Fruit fly (Drosophila melanogaster) whole organism, embryonic: ENCODE data around the gene CG43088.
A peak's percentile ranks its signal among the peaks of the same experiment; 100 is the strongest.

ENCODE experiments used
- ATbp ChIP-seq: fragments of 200-800 bp; sonication (Bioruptor generic); optimal IDR thresholded peaks from 2 replicates; lab custom pipeline; 2017; ENCODE audit warnings: missing biosample characterization, mild to moderate bottlenecking, missing genetic modification characterization, missing genetic modification reagents
- Abd-B ChIP-seq: fragments of 200-800 bp; sonication (Bioruptor generic); optimal IDR thresholded peaks from 2 replicates; lab custom pipeline; 2018; ENCODE audit warnings: missing biosample characterization, mild to moderate bottlenecking, missing genetic modification characterization, moderate library complexity
- CG12236 ChIP-seq: fragments of 200-800 bp; sonication (Bioruptor generic); optimal IDR thresholded peaks from 2 replicates; lab custom pipeline; 2016; ENCODE audit warnings: missing biosample characterization, missing genetic modification characterization
- CG13894 ChIP-seq: fragments of 200-800 bp; sonication (Bioruptor generic); optimal IDR thresholded peaks from 3 replicates; lab custom pipeline; 2018; ENCODE audit warnings: missing biosample characterization, mild to moderate bottlenecking, missing genetic modification characterization, moderate library complexity
- CG14050 ChIP-seq: fragments of 200-800 bp; sonication (Bioruptor generic); IDR thresholded peaks from 3 replicates; pipeline ENCODE4 v1.3.6; 2022; ENCODE audit warnings: missing biosample characterization, missing genetic modification characterization
- CG14667 ChIP-seq: fragments of 200-800 bp; sonication (Bioruptor generic); IDR thresholded peaks from 2 replicates; pipeline ENCODE4 v1.3.6; 2022; ENCODE audit warnings: missing biosample characterization, missing genetic modification characterization
- CG17359 ChIP-seq: fragments of 200-800 bp; sonication (Bioruptor generic); optimal IDR thresholded peaks from 3 replicates; lab custom pipeline; 2018; ENCODE audit warnings: missing biosample characterization, mild to moderate bottlenecking, missing genetic modification characterization, moderate library complexity
- CG18011 ChIP-seq: fragments of 200-800 bp; sonication (Bioruptor generic); optimal IDR thresholded peaks from 2 replicates; lab custom pipeline; 2017; ENCODE audit warnings: missing biosample characterization, missing genetic modification characterization, mild to moderate bottlenecking, moderate library complexity, missing genotype
- CG18619 ChIP-seq: fragments of 200-800 bp; sonication (Bioruptor generic); optimal IDR thresholded peaks from 3 replicates; lab custom pipeline; 2017; ENCODE audit warnings: missing biosample characterization, mild to moderate bottlenecking, missing genetic modification characterization
- CG2199 ChIP-seq: fragments of 200-800 bp; sonication (Bioruptor generic); IDR thresholded peaks from 3 replicates; pipeline ENCODE4 v1.3.6; 2022; ENCODE audit warnings: missing biosample characterization, missing genetic modification characterization
- CG30403 ChIP-seq: fragments of 200-800 bp; sonication (Bioruptor generic); optimal IDR thresholded peaks from 3 replicates; lab custom pipeline; 2016; ENCODE audit warnings: missing biosample characterization, missing genetic modification characterization
- CG3065 ChIP-seq: fragments of 200-800 bp; sonication (Bioruptor generic); optimal IDR thresholded peaks from 2 replicates; lab custom pipeline; 2016; ENCODE audit warnings: missing biosample characterization, missing genetic modification characterization
- CG32532 ChIP-seq: fragments of 200-800 bp; sonication (Bioruptor generic); IDR thresholded peaks from 2 replicates; pipeline ENCODE4 v1.3.6; 2022; ENCODE audit warnings: missing biosample characterization, missing genetic modification characterization
- CG7928 ChIP-seq: fragments of 200-800 bp; sonication (Bioruptor generic); optimal IDR thresholded peaks from 2 replicates; lab custom pipeline; 2017; ENCODE audit warnings: missing biosample characterization, mild to moderate bottlenecking, missing genetic modification characterization
- CG8089 ChIP-seq: fragments of 200-800 bp; sonication (Bioruptor generic); optimal IDR thresholded peaks from 3 replicates; lab custom pipeline; 2016; ENCODE audit warnings: missing biosample characterization, missing genetic modification characterization
- Camta ChIP-seq: fragments of 200-800 bp; sonication (Bioruptor generic); optimal IDR thresholded peaks from 2 replicates; lab custom pipeline; 2016; ENCODE audit warnings: missing biosample characterization, missing genetic modification characterization
- E2f1 ChIP-seq: fragments of 200-800 bp; sonication (Bioruptor generic); IDR thresholded peaks from 2 replicates; pipeline ENCODE4 v1.3.6; 2022; ENCODE audit warnings: missing biosample characterization, missing genetic modification characterization
- Gug ChIP-seq: fragments of 200-800 bp; sonication (Bioruptor generic); IDR thresholded peaks from 4 replicates; pipeline ENCODE4 v1.3.6; 2022; ENCODE audit warnings: missing biosample characterization, missing genetic modification characterization
- HLHmδ ChIP-seq: fragments of 200-800 bp; sonication (Bioruptor generic); optimal IDR thresholded peaks from 2 replicates; lab custom pipeline; 2018; ENCODE audit warnings: missing biosample characterization, mild to moderate bottlenecking, missing genetic modification characterization, moderate library complexity
- NC2β ChIP-seq: fragments of 200-800 bp; sonication (Bioruptor generic); optimal IDR thresholded peaks from 2 replicates; lab custom pipeline; 2016; ENCODE audit warnings: missing biosample characterization, missing genetic modification characterization
- Rx ChIP-seq: fragments of 200-800 bp; sonication (Bioruptor generic); IDR thresholded peaks from 2 replicates; pipeline ENCODE4 v1.3.6; 2022; ENCODE audit warnings: missing biosample characterization, missing genetic modification characterization
- Tbp ChIP-seq: fragments of >200 bp; optimal IDR thresholded peaks from 2 replicates; lab custom pipeline; 2018; ENCODE audit warnings: missing biosample characterization, missing genetic modification characterization
- YL-1 ChIP-seq: fragments of 200-800 bp; sonication (Bioruptor generic); optimal IDR thresholded peaks from 3 replicates; lab custom pipeline; 2017; ENCODE audit warnings: missing biosample characterization, mild to moderate bottlenecking, missing genetic modification characterization
- abd-A ChIP-seq: fragments of 200-800 bp; sonication (Bioruptor generic); optimal IDR thresholded peaks from 3 replicates; lab custom pipeline; 2019; ENCODE audit warnings: missing biosample characterization, mild to moderate bottlenecking, missing genetic modification characterization, moderate library complexity
- bowl ChIP-seq: fragments of 200-800 bp; sonication (Bioruptor generic); IDR thresholded peaks from 2 replicates; pipeline ENCODE4 v1.3.6; 2022; ENCODE audit warnings: missing biosample characterization, missing genetic modification characterization
- dan ChIP-seq: fragments of 200-800 bp; sonication (Bioruptor generic); IDR thresholded peaks from 2 replicates; pipeline ENCODE4 v1.3.6; 2022; ENCODE audit warnings: missing biosample characterization, missing genetic modification characterization
- dm ChIP-seq: fragments of 200-800 bp; sonication (Bioruptor generic); optimal IDR thresholded peaks from 3 replicates; lab custom pipeline; 2016; ENCODE audit warnings: missing biosample characterization, missing genetic modification characterization
- dmrt11E ChIP-seq: fragments of 200-800 bp; sonication (Bioruptor generic); optimal IDR thresholded peaks from 3 replicates; lab custom pipeline; 2018; ENCODE audit warnings: missing biosample characterization, mild to moderate bottlenecking, missing genetic modification characterization, moderate library complexity
- dmrt99B ChIP-seq: fragments of 200-800 bp; sonication (Bioruptor generic); optimal IDR thresholded peaks from 2 replicates; lab custom pipeline; 2018; ENCODE audit warnings: missing biosample characterization, mild to moderate bottlenecking, missing genetic modification characterization, moderate library complexity
- dpn ChIP-seq, 2 experiments: fragments of 200-800 bp; sonication (Bioruptor generic); optimal IDR thresholded peaks; 3 replicates each; lab custom pipeline; 2016; ENCODE audit warnings: missing biosample characterization in 2 of 2, missing genetic modification characterization in 2 of 2
- gsb ChIP-seq: fragments of 200-800 bp; sonication (Bioruptor generic); IDR thresholded peaks from 2 replicates; pipeline ENCODE4 v1.3.6; 2022; ENCODE audit warnings: missing biosample characterization, missing genetic modification characterization
- her ChIP-seq: fragments of 200-800 bp; sonication (Bioruptor generic); optimal IDR thresholded peaks from 2 replicates; lab custom pipeline; 2016; ENCODE audit warnings: missing biosample characterization, missing genetic modification characterization
- hth ChIP-seq: fragments of >200 bp; optimal IDR thresholded peaks from 2 replicates; lab custom pipeline; 2017; ENCODE audit warnings: inconsistent platforms
- jigr1 ChIP-seq: fragments of 200-800 bp; sonication (Bioruptor generic); IDR thresholded peaks from 3 replicates; pipeline ENCODE4 v1.3.6; 2022; ENCODE audit warnings: missing biosample characterization, missing genetic modification characterization
- jing ChIP-seq: fragments of 200-800 bp; sonication (Bioruptor generic); optimal IDR thresholded peaks from 2 replicates; lab custom pipeline; 2018; ENCODE audit warnings: missing biosample characterization, mild to moderate bottlenecking, missing genetic modification characterization
- lilli ChIP-seq: fragments of 200-800 bp; sonication (Bioruptor generic); optimal IDR thresholded peaks from 3 replicates; lab custom pipeline; 2016; ENCODE audit warnings: missing biosample characterization, missing genetic modification characterization
- lola ChIP-seq, 3 experiments: fragments of >200 bp in 2 of 3; fragments of 200-800 bp in 1 of 3; sonication (Bioruptor generic) in 1 of 3; optimal IDR thresholded peaks; 2 replicates each; lab custom pipeline; 2017 to 2019; ENCODE audit warnings: missing biosample characterization in 3 of 3, missing genetic modification characterization in 3 of 3, mild to moderate bottlenecking in 1 of 3, moderate library complexity in 1 of 3
- mirr ChIP-seq: fragments of 200-800 bp; sonication (Bioruptor generic); optimal IDR thresholded peaks from 3 replicates; lab custom pipeline; 2018; ENCODE audit warnings: missing biosample characterization, mild to moderate bottlenecking, missing genetic modification characterization
- pan ChIP-seq, 4 experiments: fragments of >200 bp in 3 of 4; fragments of 200-800 bp in 1 of 4; sonication (Bioruptor generic) in 1 of 4; optimal IDR thresholded peaks in 3 of 4; IDR thresholded peaks in 1 of 4; 2 replicates each; pipeline versions ENCODE4 v1.3.6 to Lab custom; 2017 to 2022; ENCODE audit warnings: missing biosample characterization in 2 of 4, missing genetic modification characterization in 2 of 4, mixed read lengths in 1 of 4
- pb ChIP-seq: fragments of 200-800 bp; sonication (Bioruptor generic); optimal IDR thresholded peaks from 3 replicates; lab custom pipeline; 2016; ENCODE audit warnings: missing biosample characterization, missing genetic modification characterization
- peb ChIP-seq: fragments of 200-800 bp; sonication (Bioruptor generic); IDR thresholded peaks from 2 replicates; pipeline ENCODE4 v1.3.6; 2022; ENCODE audit warnings: missing biosample characterization, missing genetic modification characterization
- prd ChIP-seq, 3 experiments: fragments of >200 bp in 2 of 3; fragments of 200-800 bp in 1 of 3; sonication (Bioruptor generic) in 1 of 3; optimal IDR thresholded peaks in 2 of 3; IDR thresholded peaks in 1 of 3; 2 replicates in 2 of 3; 3 replicates in 1 of 3; pipeline versions ENCODE4 v1.3.6 to Lab custom; 2017 to 2022; ENCODE audit warnings: missing biosample characterization in 1 of 3, missing genetic modification characterization in 1 of 3
- ranshi ChIP-seq: fragments of 200-800 bp; sonication (Bioruptor generic); IDR thresholded peaks from 2 replicates; pipeline ENCODE4 v1.3.6; 2022; ENCODE audit warnings: missing biosample characterization, missing genetic modification characterization
- schlank ChIP-seq: fragments of 200-800 bp; sonication (Bioruptor generic); optimal IDR thresholded peaks from 2 replicates; lab custom pipeline; 2018; ENCODE audit warnings: missing biosample characterization, mild to moderate bottlenecking, missing genetic modification characterization
- sisA ChIP-seq: fragments of 200-800 bp; sonication (Bioruptor generic); IDR thresholded peaks from 2 replicates; pipeline ENCODE4 v1.3.6; 2022; ENCODE audit warnings: missing biosample characterization, missing genetic modification characterization
- slbo ChIP-seq: fragments of 200-800 bp; sonication (Bioruptor generic); IDR thresholded peaks from 2 replicates; pipeline ENCODE4 v1.3.6; 2022; ENCODE audit warnings: missing biosample characterization, missing genetic modification characterization
- tio ChIP-seq: fragments of 200-800 bp; sonication (Bioruptor generic); optimal IDR thresholded peaks from 2 replicates; lab custom pipeline; 2017; ENCODE audit warnings: missing biosample characterization, missing genetic modification characterization, inconsistent platforms
- tna ChIP-seq: fragments of 200-800 bp; sonication (Bioruptor generic); IDR thresholded peaks from 2 replicates; pipeline ENCODE4 v1.3.6; 2022; ENCODE audit warnings: missing biosample characterization, missing genetic modification characterization; ENCODE audit not compliant: partially characterized antibody
- vvl ChIP-seq: fragments of 200-800 bp; sonication (Bioruptor generic); IDR thresholded peaks from 2 replicates; pipeline ENCODE4 v1.3.6; 2022; ENCODE audit warnings: missing biosample characterization, missing genetic modification characterization
- zfh1 ChIP-seq: fragments of 200-800 bp; sonication (Bioruptor generic); IDR thresholded peaks from 3 replicates; pipeline ENCODE4 v1.3.6; 2022; ENCODE audit warnings: missing biosample characterization, missing genetic modification characterization
- zfh2 ChIP-seq: fragments of 200-800 bp; sonication (Bioruptor generic); optimal IDR thresholded peaks from 2 replicates; lab custom pipeline; 2016; ENCODE audit warnings: missing biosample characterization, missing genetic modification characterization

Gene CG43088

dm6 chrX:14738420-14738819 lies 36.3 kb downstream of the CG43088 start (continued):
- TF ChIP-seq jing (GFP tag; lab: Kevin White, UChicago) (no peak), CG14667 (GFP tag; lab: Robert Waterston, UW) (no peak), lola (GFP tag; optimal IDR thresholded peaks at IDR 0.05; lab: Kevin White, UChicago) (no peak), CG3065 (GFP tag; lab: Kevin White, UChicago) (no peak), CG2199 (GFP tag; lab: Robert Waterston, UW) (no peak), dmrt99B (tag; lab: Kevin White, UChicago) (peak; percentile 34), mirr (GFP tag; lab: Kevin White, UChicago) (no peak), CG14050 (no peak), E2f1 (GFP tag; lab: Robert Waterston, UW) (no peak), dan (GFP tag; lab: Robert Waterston, UW) (no peak), Camta (GFP tag; lab: Kevin White, UChicago) (no peak), CG32532 (GFP tag; lab: Robert Waterston, UW) (no peak), HLHmδ (GFP tag; lab: Kevin White, UChicago) (no peak), zfh1 (GFP tag; lab: Robert Waterston, UW) (0 out of 3 replicates have a peak, but pooled peaks have one; percentile 29), pan (optimal IDR thresholded peaks at IDR 0.05; lab: Kevin White, UChicago) (no peak), pan (GFP tag; optimal IDR thresholded peaks at IDR 0.05 in 1 of 2, IDR thresholded peaks at IDR 0.05 in 1 of 2) (peak in 1 of 2 experiments; percentile 18), tio (no peak), schlank (tag; lab: Kevin White, UChicago) (no peak), dpn (GFP tag; optimal IDR thresholded peaks at IDR 0.05; lab: Kevin White, UChicago) (no peak), peb (GFP tag; lab: Robert Waterston, UW) (no peak), CG30403 (GFP tag; lab: Kevin White, UChicago) (peak; percentile 20), zfh2 (no peak), her (GFP tag; lab: Kevin White, UChicago) (no peak), Abd-B (GFP tag; lab: Kevin White, UChicago) (peak; percentile 20), Rx (GFP tag; lab: Robert Waterston, UW) (no peak), pb (GFP tag; lab: Kevin White, UChicago) (no peak), ATbp (GFP tag; lab: Kevin White, UChicago) (no peak), Gug (GFP tag; lab: Robert Waterston, UW) (no peak), hth (lab: Kevin White, UChicago) (no peak), prd (optimal IDR thresholded peaks at IDR 0.05; lab: Kevin White, UChicago) (no peak), prd (GFP tag; IDR thresholded peaks at IDR 0.05; lab: Robert Waterston, UW) (peak; percentile 38; the same call in 1 of the 3 replicates), CG12236 (GFP tag; lab: Kevin White, UChicago) (no peak), jigr1 (no peak), CG18619 (GFP tag; lab: Kevin White, UChicago) (no peak), YL-1 (GFP tag; lab: Kevin White, UChicago) (no peak), CG18011 (GFP tag; lab: Kevin White, UChicago) (no peak), slbo (GFP tag; lab: Robert Waterston, UW) (no peak), Tbp (no peak), ranshi (GFP tag; lab: Robert Waterston, UW) (0 out of 2 replicates have a peak, but pooled peaks have one; percentile 44), CG17359 (tag; lab: Kevin White, UChicago) (peak; percentile 28), CG8089 (GFP tag; lab: Kevin White, UChicago) (no peak), vvl (no peak), CG13894 (no peak), gsb (GFP tag; lab: Robert Waterston, UW) (no peak), lilli (GFP tag; lab: Kevin White, UChicago) (no peak), tna (GFP tag; lab: Robert Waterston, UW) (no peak), dm (GFP tag; lab: Kevin White, UChicago) (no peak), abd-A (no peak), dmrt11E (tag; lab: Kevin White, UChicago) (peak; percentile 20), sisA (GFP tag; lab: Robert Waterston, UW) (no peak), CG7928 (GFP tag; lab: Kevin White, UChicago) (no peak), NC2β (GFP tag; lab: Kevin White, UChicago) (no peak), bowl (GFP tag; lab: Robert Waterston, UW) (no peak)
